Fruit fly (Drosophila melanogaster) whole organism, embryonic: ENCODE measurements around the gene CG43255.
A peak's percentile ranks its signal among the peaks of the same experiment; 100 is the strongest.

ENCODE experiments used
- C15 ChIP-seq: fragments of 200-800 bp; sonication (Bioruptor generic); IDR thresholded peaks from 3 replicates; pipeline ENCODE4 v1.3.6; 2022; ENCODE audit warnings: missing biosample characterization, missing genetic modification characterization
- CG13775 ChIP-seq: fragments of 200-800 bp; sonication (Bioruptor generic); optimal IDR thresholded peaks from 3 replicates; lab custom pipeline; 2017; ENCODE audit warnings: missing biosample characterization, mild to moderate bottlenecking, missing genetic modification characterization
- CG15073 ChIP-seq: fragments of 200-800 bp; sonication (Bioruptor generic); optimal IDR thresholded peaks from 2 replicates; lab custom pipeline; 2016; ENCODE audit warnings: missing biosample characterization, missing genetic modification characterization
- CG15479 ChIP-seq: fragments of 200-800 bp; sonication (Bioruptor generic); optimal IDR thresholded peaks from 3 replicates; lab custom pipeline; 2019; ENCODE audit warnings: missing biosample characterization, mild to moderate bottlenecking, missing genetic modification characterization, moderate library complexity
- CG1647 ChIP-seq: fragments of 200-800 bp; sonication (Bioruptor generic); optimal IDR thresholded peaks from 3 replicates; lab custom pipeline; 2016; ENCODE audit warnings: missing biosample characterization, missing genetic modification characterization
- CG17328 ChIP-seq: fragments of 200-800 bp; sonication (Bioruptor generic); IDR thresholded peaks from 2 replicates; pipeline ENCODE4 v1.3.6; 2022; ENCODE audit warnings: missing biosample characterization, missing genetic modification characterization
- CG18764 ChIP-seq: fragments of 200-800 bp; sonication (Bioruptor generic); optimal IDR thresholded peaks from 3 replicates; lab custom pipeline; 2016; ENCODE audit warnings: missing biosample characterization, missing genetic modification characterization
- CG30020 ChIP-seq: fragments of 200-800 bp; optimal IDR thresholded peaks from 2 replicates; lab custom pipeline; 2019; ENCODE audit warnings: missing biosample characterization, mild to moderate bottlenecking, missing genetic modification characterization, moderate library complexity
- CG32532 ChIP-seq: fragments of 200-800 bp; sonication (Bioruptor generic); IDR thresholded peaks from 2 replicates; pipeline ENCODE4 v1.3.6; 2022; ENCODE audit warnings: missing biosample characterization, missing genetic modification characterization
- CG32767 ChIP-seq: fragments of 200-800 bp; sonication (Bioruptor generic); IDR thresholded peaks from 2 replicates; pipeline ENCODE4 v1.3.6; 2022; ENCODE audit warnings: missing biosample characterization, missing genetic modification characterization
- CG8290 ChIP-seq, 3 experiments: fragments of 200-800 bp; sonication (Bioruptor generic); optimal IDR thresholded peaks; 2 replicates each; lab custom pipeline; 2016 to 2019; ENCODE audit warnings: missing biosample characterization in 3 of 3, missing genetic modification characterization in 3 of 3, mild to moderate bottlenecking in 2 of 3, moderate library complexity in 1 of 3
- CTCF ChIP-seq: fragments of 200-800 bp; sonication (Bioruptor generic); optimal IDR thresholded peaks from 2 replicates; lab custom pipeline; 2017; ENCODE audit warnings: missing biosample characterization, mild to moderate bottlenecking, missing genetic modification characterization, moderate library complexity
- Chrac-16 ChIP-seq: fragments of 200-800 bp; sonication (Bioruptor generic); optimal IDR thresholded peaks from 3 replicates; lab custom pipeline; 2016; ENCODE audit warnings: missing biosample characterization, missing genetic modification characterization
- Dek ChIP-seq: fragments of 200-800 bp; sonication (Bioruptor generic); optimal IDR thresholded peaks from 3 replicates; lab custom pipeline; 2019; ENCODE audit warnings: missing biosample characterization, mild to moderate bottlenecking, missing genetic modification characterization, moderate library complexity
- Dll ChIP-seq: fragments of 200-800 bp; sonication (Bioruptor generic); IDR thresholded peaks from 4 replicates; pipeline ENCODE4 v1.3.6; 2022; ENCODE audit warnings: missing biosample characterization, missing genetic modification characterization; ENCODE audit not compliant: partially characterized antibody
- Dref ChIP-seq: fragments of 200-800 bp; sonication (Bioruptor generic); IDR thresholded peaks from 2 replicates; pipeline ENCODE4 v1.3.6; 2022; ENCODE audit warnings: missing biosample characterization, missing genetic modification characterization
- Hr3 ChIP-seq: fragments of 200-800 bp; sonication (Bioruptor generic); optimal IDR thresholded peaks from 3 replicates; lab custom pipeline; 2016; ENCODE audit warnings: missing biosample characterization, missing genetic modification characterization
- Hr78 ChIP-seq, 2 experiments: fragments of 200-800 bp in 1 of 2; fragments of >200 bp in 1 of 2; sonication (Bioruptor generic) in 1 of 2; optimal IDR thresholded peaks; 2 replicates each; lab custom pipeline; 2017 to 2019; ENCODE audit warnings: missing biosample characterization in 2 of 2, missing genetic modification characterization in 2 of 2, mild to moderate bottlenecking in 1 of 2, moderate library complexity in 1 of 2
- Mrtf ChIP-seq: fragments of 200-800 bp; sonication (Bioruptor generic); IDR thresholded peaks from 3 replicates; pipeline ENCODE4 v1.3.6; 2022; ENCODE audit warnings: missing biosample characterization, missing genetic modification characterization
- Nf-YB ChIP-seq: fragments of 200-800 bp; sonication (Bioruptor generic); optimal IDR thresholded peaks from 3 replicates; lab custom pipeline; 2019; ENCODE audit warnings: missing biosample characterization, mild to moderate bottlenecking, missing genetic modification characterization, moderate library complexity
- Oli ChIP-seq: fragments of 200-800 bp; sonication (Bioruptor generic); optimal IDR thresholded peaks from 2 replicates; lab custom pipeline; 2018; ENCODE audit warnings: missing biosample characterization, mild to moderate bottlenecking, missing genetic modification characterization, moderate library complexity
- Sin3A ChIP-seq: fragments of >200 bp; optimal IDR thresholded peaks from 2 replicates; lab custom pipeline; 2018
- Spps ChIP-seq: fragments of 200-800 bp; sonication (Bioruptor generic); optimal IDR thresholded peaks from 2 replicates; lab custom pipeline; 2018; ENCODE audit warnings: missing biosample characterization, mild to moderate bottlenecking, missing genetic modification characterization
- Ssrp ChIP-seq: fragments of 200-800 bp; sonication (Bioruptor generic); optimal IDR thresholded peaks from 2 replicates; lab custom pipeline; 2018; ENCODE audit warnings: missing biosample characterization, mild to moderate bottlenecking, missing genetic modification characterization, moderate library complexity
- Vsx1 ChIP-seq: fragments of 200-800 bp; sonication (Bioruptor generic); optimal IDR thresholded peaks from 2 replicates; lab custom pipeline; 2017; ENCODE audit warnings: missing biosample characterization, mild to moderate bottlenecking, missing genetic modification characterization, missing genetic modification reagents
- amos ChIP-seq: fragments of 200-800 bp; sonication (Bioruptor generic); IDR thresholded peaks from 2 replicates; pipeline ENCODE4 v1.3.6; 2022; ENCODE audit warnings: missing biosample characterization, missing genetic modification characterization; ENCODE audit not compliant: partially characterized antibody
- ase ChIP-seq: fragments of 200-800 bp; sonication (Bioruptor generic); IDR thresholded peaks from 3 replicates; pipeline ENCODE4 v1.3.6; 2022; ENCODE audit warnings: missing biosample characterization, missing genetic modification characterization
- br ChIP-seq: fragments of >200 bp; optimal IDR thresholded peaks from 2 replicates; lab custom pipeline; 2017
- bsh ChIP-seq, 2 experiments: fragments of 200-800 bp; sonication (Bioruptor generic); optimal IDR thresholded peaks; 2 replicates each; lab custom pipeline; 2017 to 2018; ENCODE audit warnings: mild to moderate bottlenecking in 2 of 2, missing biosample characterization in 2 of 2, missing genetic modification characterization in 2 of 2, moderate library complexity in 1 of 2
- cg ChIP-seq: fragments of 200-800 bp; sonication (Bioruptor generic); optimal IDR thresholded peaks from 3 replicates; lab custom pipeline; 2019; ENCODE audit warnings: missing biosample characterization, mild to moderate bottlenecking, missing genetic modification characterization, moderate library complexity
- crc ChIP-seq: fragments of 200-800 bp; sonication (Bioruptor generic); optimal IDR thresholded peaks from 2 replicates; lab custom pipeline; 2016; ENCODE audit warnings: missing biosample characterization, missing genetic modification characterization
- da ChIP-seq: fragments of 200-800 bp; sonication (Bioruptor generic); optimal IDR thresholded peaks from 2 replicates; lab custom pipeline; 2016; ENCODE audit warnings: missing biosample characterization, missing genetic modification characterization
- dimm ChIP-seq: fragments of 200-800 bp; sonication (Bioruptor generic); IDR thresholded peaks from 2 replicates; pipeline ENCODE4 v1.3.6; 2022; ENCODE audit warnings: missing biosample characterization, missing genetic modification characterization
- dmrt99B ChIP-seq: fragments of 200-800 bp; sonication (Bioruptor generic); optimal IDR thresholded peaks from 2 replicates; lab custom pipeline; 2018; ENCODE audit warnings: missing biosample characterization, mild to moderate bottlenecking, missing genetic modification characterization, moderate library complexity
- emc ChIP-seq: fragments of 200-800 bp; sonication (Bioruptor generic); optimal IDR thresholded peaks from 2 replicates; lab custom pipeline; 2016; ENCODE audit warnings: missing biosample characterization, missing genetic modification characterization
- eyg ChIP-seq: fragments of 200-800 bp; sonication (Bioruptor generic); optimal IDR thresholded peaks from 3 replicates; lab custom pipeline; 2016; ENCODE audit warnings: missing biosample characterization, missing genetic modification characterization
- fd64A ChIP-seq: fragments of 200-800 bp; sonication (Bioruptor generic); optimal IDR thresholded peaks from 3 replicates; lab custom pipeline; 2018; ENCODE audit warnings: missing biosample characterization, mild to moderate bottlenecking, missing genetic modification characterization
- gem ChIP-seq: fragments of 200-800 bp; sonication (Bioruptor generic); optimal IDR thresholded peaks from 2 replicates; lab custom pipeline; 2019; ENCODE audit warnings: missing biosample characterization, mild to moderate bottlenecking, missing genetic modification characterization, moderate library complexity
- gt ChIP-seq: fragments of 200-800 bp; sonication (Bioruptor generic); IDR thresholded peaks from 2 replicates; pipeline ENCODE4 v1.3.6; 2022; ENCODE audit warnings: missing biosample characterization, missing genetic modification characterization
- hth ChIP-seq: fragments of >200 bp; optimal IDR thresholded peaks from 2 replicates; lab custom pipeline; 2017; ENCODE audit warnings: inconsistent platforms
- insv ChIP-seq, 2 experiments: fragments of 200-800 bp; sonication (Bioruptor generic); optimal IDR thresholded peaks; 3 replicates each; lab custom pipeline; 2016 to 2018; ENCODE audit warnings: missing biosample characterization in 2 of 2, missing genetic modification characterization in 2 of 2
- luna ChIP-seq: fragments of 200-800 bp; sonication (Bioruptor generic); optimal IDR thresholded peaks from 2 replicates; lab custom pipeline; 2016; ENCODE audit warnings: missing biosample characterization, missing genetic modification characterization
- mam ChIP-seq: fragments of 200-800 bp; sonication (Bioruptor generic); optimal IDR thresholded peaks from 3 replicates; lab custom pipeline; 2016; ENCODE audit warnings: missing biosample characterization, missing genetic modification characterization
- nom ChIP-seq: fragments of 200-800 bp; sonication (Bioruptor generic); optimal IDR thresholded peaks from 2 replicates; lab custom pipeline; 2017; ENCODE audit warnings: missing biosample characterization, missing genetic modification characterization, mild to moderate bottlenecking, moderate library complexity, missing genetic modification reagents
- onecut ChIP-seq: fragments of 200-800 bp; sonication (Bioruptor generic); IDR thresholded peaks from 2 replicates; pipeline ENCODE4 v1.3.6; 2022; ENCODE audit warnings: missing biosample characterization, missing genetic modification characterization
- sd ChIP-seq: fragments of 200-800 bp; sonication (Bioruptor generic); optimal IDR thresholded peaks from 3 replicates; lab custom pipeline; 2018; ENCODE audit warnings: missing biosample characterization, mild to moderate bottlenecking, missing genetic modification characterization, moderate library complexity
- seq ChIP-seq: fragments of 200-800 bp; sonication (Bioruptor generic); IDR thresholded peaks from 2 replicates; pipeline ENCODE4 v1.3.6; 2022; ENCODE audit warnings: missing biosample characterization, missing genetic modification characterization
- tio ChIP-seq: fragments of 200-800 bp; sonication (Bioruptor generic); optimal IDR thresholded peaks from 2 replicates; lab custom pipeline; 2017; ENCODE audit warnings: missing biosample characterization, missing genetic modification characterization, inconsistent platforms
- unpg ChIP-seq: fragments of 200-800 bp; sonication (Bioruptor generic); optimal IDR thresholded peaks from 3 replicates; lab custom pipeline; 2018; ENCODE audit warnings: missing biosample characterization, mild to moderate bottlenecking, missing genetic modification characterization, moderate library complexity
- zfh2 ChIP-seq: fragments of 200-800 bp; sonication (Bioruptor generic); optimal IDR thresholded peaks from 2 replicates; lab custom pipeline; 2016; ENCODE audit warnings: missing biosample characterization, missing genetic modification characterization

The CG43255 gene

DNA sequence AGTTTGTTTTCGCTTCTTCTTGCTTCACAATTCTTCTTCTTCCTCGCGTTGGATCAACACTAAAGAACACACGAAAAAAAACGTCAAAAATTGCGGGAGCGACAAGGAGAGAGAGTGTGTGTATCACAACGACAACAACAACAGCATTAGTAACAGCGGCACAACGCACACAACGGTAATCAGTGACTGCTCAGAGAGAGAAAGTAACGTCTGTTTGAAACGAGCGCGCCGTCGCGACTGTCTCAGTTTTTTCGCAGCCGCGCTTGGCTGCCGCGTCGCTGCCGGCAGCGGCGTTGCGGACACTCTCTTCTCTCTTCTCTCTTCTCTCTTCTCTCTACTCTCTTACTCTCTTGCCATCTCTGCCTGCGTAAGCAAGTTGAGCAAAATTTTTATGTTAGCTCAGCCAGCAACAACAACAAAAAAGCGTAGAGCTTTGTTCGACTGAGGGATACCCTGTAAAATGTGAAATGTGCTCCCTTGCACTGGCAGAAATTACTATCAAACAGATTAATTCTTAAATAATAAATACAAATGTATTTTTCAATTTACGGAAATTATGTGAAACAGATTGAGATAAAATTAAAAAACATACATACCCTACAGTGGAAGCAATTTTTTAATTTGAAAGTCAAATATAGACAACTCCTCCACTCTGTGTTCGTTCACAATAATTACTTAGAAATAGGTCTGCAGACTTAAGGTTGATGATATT is 32.0 kb upstream of the CG43255 start (continued):
- TF ChIP-seq gem (tag; lab: Kevin White, UChicago) (peak; percentile 89), Ssrp (tag; lab: Kevin White, UChicago) (peak; percentile 72), Hr3 (peak; percentile 66), zfh2 (no peak), onecut (peak; percentile 45), seq (GFP tag; lab: Robert Waterston, UW) (peak; percentile 65), gt (GFP tag; lab: Robert Waterston, UW) (no peak), amos (GFP tag; lab: Robert Waterston, UW) (no peak; the same call in 1 of the 2 replicates), CG8290 (GFP tag; optimal IDR thresholded peaks at IDR 0.05; lab: Kevin White, UChicago) (peak; percentile 49), CG8290 (tag; optimal IDR thresholded peaks at IDR 0.05; lab: Kevin White, UChicago) (peak; percentile 12 to 60), CG18764 (peak; percentile 41), Dref (GFP tag; lab: Robert Waterston, UW) (no peak), da (GFP tag; lab: Kevin White, UChicago) (no peak), CTCF (GFP tag; lab: Kevin White, UChicago) (no peak), bsh (GFP tag; optimal IDR thresholded peaks at IDR 0.05; lab: Kevin White, UChicago) (peak in 1 of 2 experiments; percentile 75), dmrt99B (tag; lab: Kevin White, UChicago) (peak; percentile 86), crc (GFP tag; lab: Kevin White, UChicago) (no peak), insv (GFP tag; optimal IDR thresholded peaks at IDR 0.05; lab: Kevin White, UChicago) (peak in 1 of 2 experiments; percentile 48), Sin3A (lab: Kevin White, UChicago) (no peak), sd (no peak), CG30020 (tag; lab: Kevin White, UChicago) (no peak), CG15479 (GFP tag; lab: Kevin White, UChicago) (peak; percentile 27), CG1647 (GFP tag; lab: Kevin White, UChicago) (peak; percentile 60), hth (lab: Kevin White, UChicago) (no peak), Vsx1 (GFP tag; lab: Kevin White, UChicago) (peak; percentile 42), ase (GFP tag; lab: Robert Waterston, UW) (peak; percentile 62; the same call in 2 of the 3 replicates), mam (GFP tag; lab: Kevin White, UChicago) (peak; percentile 28), C15 (GFP tag; lab: Robert Waterston, UW) (no peak), eyg (no peak), emc (GFP tag; lab: Kevin White, UChicago) (no peak), fd64A (no peak), nom (peak; percentile 66), tio (GFP tag; lab: Kevin White, UChicago) (peak; percentile 67), br (lab: Kevin White, UChicago) (no peak), CG13775 (peak; percentile 50), Dek (peak; percentile 71), luna (GFP tag; lab: Kevin White, UChicago) (no peak), Mrtf (GFP tag; lab: Robert Waterston, UW) (peak; percentile 54; the same call in 1 of the 3 replicates), CG32767 (no peak; the same call in 1 of the 2 replicates), unpg (GFP tag; lab: Kevin White, UChicago) (peak; percentile 68), cg (GFP tag; lab: Kevin White, UChicago) (peak; percentile 86), Dll (GFP tag; lab: Robert Waterston, UW) (0 out of 4 replicates have a peak, but pooled peaks have one; percentile 35), CG17328 (peak; percentile 72), CG15073 (GFP tag; lab: Kevin White, UChicago) (no peak), Chrac-16 (GFP tag; lab: Kevin White, UChicago) (peak; percentile 52), dimm (GFP tag; lab: Robert Waterston, UW) (no peak), Spps (tag; lab: Kevin White, UChicago) (peak; percentile 13), Hr78 (GFP tag; optimal IDR thresholded peaks at IDR 0.05; lab: Kevin White, UChicago) (peak in 1 of 2 experiments; percentile 22), CG32532 (GFP tag; lab: Robert Waterston, UW) (peak; percentile 70), Oli (tag; lab: Kevin White, UChicago) (peak; percentile 84), Nf-YB (GFP tag; lab: Kevin White, UChicago) (peak; percentile 44)
